Worm (Caenorhabditis elegans) whole organism, late embryonic: ENCODE data around the gene C10B5.3.

Experiments
- C38D4.7 ChIP-seq: fragments of 200-800 bp; sonication (Bioruptor generic); optimal IDR thresholded peaks from 2 replicates; lab custom pipeline; 2018; ENCODE audit warnings: mild to moderate bottlenecking, missing genetic modification characterization, moderate library complexity, missing compliant biosample characterization
- ceh-2 ChIP-seq: sonication (generic microtip); optimal IDR thresholded peaks from 2 replicates; lab custom pipeline; 2016; ENCODE audit warnings: missing genotype, missing genetic modification characterization, missing compliant biosample characterization
- dmd-4 ChIP-seq: sonication (generic microtip); optimal IDR thresholded peaks from 2 replicates; lab custom pipeline; 2016; ENCODE audit warnings: borderline replicate concordance, missing genetic modification characterization, missing compliant biosample characterization
- ets-4 ChIP-seq: sonication (generic microtip); optimal IDR thresholded peaks from 2 replicates; lab custom pipeline; 2016; ENCODE audit warnings: missing genetic modification characterization, missing compliant biosample characterization
- fkh-10 ChIP-seq: fragments of 150-350 bp; optimal IDR thresholded peaks from 2 replicates; lab custom pipeline; 2014; ENCODE audit warnings: missing biosample characterization, missing genetic modification reagents, missing genetic modification characterization
- hlh-6 ChIP-seq: sonication (generic microtip); optimal IDR thresholded peaks from 2 replicates; lab custom pipeline; 2016; ENCODE audit warnings: missing genotype, missing genetic modification characterization, missing compliant biosample characterization
- lim-6 ChIP-seq: sonication (generic microtip); optimal IDR thresholded peaks from 2 replicates; lab custom pipeline; 2016; ENCODE audit warnings: missing genetic modification characterization, missing compliant biosample characterization
- npax-4 ChIP-seq: sonication (generic microtip); optimal IDR thresholded peaks from 2 replicates; lab custom pipeline; 2016; ENCODE audit warnings: missing genetic modification characterization, missing compliant biosample characterization
- tbx-2 ChIP-seq: sonication (generic microtip); optimal IDR thresholded peaks from 2 replicates; lab custom pipeline; 2016; ENCODE audit warnings: missing genetic modification characterization, missing compliant biosample characterization

DNA sequence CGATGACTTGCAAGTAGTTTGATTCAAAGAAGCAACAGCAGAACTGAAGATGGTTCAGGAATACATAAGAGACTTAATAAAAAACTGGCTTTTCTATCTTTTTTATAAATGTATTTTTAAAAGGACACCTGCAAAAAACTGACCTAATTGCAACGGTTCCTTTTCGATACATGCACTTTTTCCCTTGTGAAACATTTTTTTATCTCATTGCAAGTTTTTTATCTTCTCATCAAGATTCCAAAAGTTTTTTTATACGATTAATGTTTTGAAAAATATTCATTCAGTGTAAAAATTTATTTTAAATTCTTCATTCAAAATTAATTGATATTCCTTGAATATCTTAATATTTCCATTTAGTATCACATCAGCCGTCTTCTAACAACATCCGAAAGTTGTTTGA is 47.6 kb upstream of the C10B5.3 start, which contains the start of gene oac-29:
- TF ChIP-seq C38D4.7 (GFP tag; lab: Kevin White, UChicago) (no peak), ets-4 (tag; lab: Kevin White, UChicago) (no peak), ceh-2 (no peak), lim-6 (tag; lab: Kevin White, UChicago) (no peak), npax-4 (no peak), fkh-10 (GFP tag; lab: Kevin White, UChicago) (no peak), dmd-4 (tag; lab: Kevin White, UChicago) (no peak), hlh-6 (no peak), tbx-2 (no peak)
